Fruit fly (Drosophila melanogaster): Measurements from ENCODE around the gene CG10650.

CG10650 gene

DNA sequence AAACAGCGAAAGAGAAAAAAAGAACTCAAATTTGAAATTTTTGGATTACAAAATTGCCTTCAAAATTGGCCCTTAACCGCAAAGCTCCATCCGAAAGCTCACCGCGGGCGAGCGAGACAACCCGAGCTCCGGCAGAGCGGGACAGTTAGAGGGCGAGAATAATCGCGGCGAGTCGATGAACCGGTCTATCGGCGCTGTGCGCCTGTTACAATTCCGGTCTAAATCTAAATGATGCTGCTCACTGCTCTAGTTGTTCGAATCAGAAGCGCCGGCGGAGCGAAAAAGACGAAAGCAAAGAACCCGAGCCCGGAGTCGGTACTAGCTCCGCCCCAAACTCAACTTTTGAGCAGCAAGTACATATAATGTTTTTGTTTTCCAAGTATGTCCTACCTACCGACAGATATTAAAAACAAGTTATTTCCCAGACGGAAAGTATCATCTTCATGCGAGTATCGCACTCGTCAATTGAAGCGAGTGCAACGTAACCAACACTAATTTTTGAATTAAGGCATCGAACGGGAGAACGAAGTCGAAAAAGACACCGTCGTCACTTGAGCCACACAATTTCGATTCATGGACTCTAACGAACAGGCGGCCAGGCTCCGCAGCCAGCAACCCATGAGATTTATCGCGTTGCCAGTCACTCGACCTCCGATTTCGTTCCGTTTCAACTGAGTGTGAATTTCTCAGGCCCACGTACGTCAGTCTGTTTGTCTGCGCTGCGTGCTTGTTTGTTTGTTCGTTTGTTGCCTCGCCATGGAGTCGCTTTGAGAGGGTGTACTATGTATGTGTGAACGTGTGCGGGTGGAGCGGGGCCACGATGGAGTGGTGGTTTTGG lies 51.3 kb downstream of the CG10650 start (continued):
- TF ChIP-seq CG15269 (tag; optimal IDR thresholded peaks at IDR 0.05): no peak
- TF ChIP-seq dati (GFP tag; IDR thresholded peaks at IDR 0.05): no peak
- TF ChIP-seq CG11398 (GFP tag; optimal IDR thresholded peaks at IDR 0.05): no peak
- peak; percentile 37 for TF ChIP-seq D (optimal IDR thresholded peaks at IDR 0.05)
- TF ChIP-seq D (GFP tag; optimal IDR thresholded peaks at IDR 0.05): no peak
- TF ChIP-seq sisA (GFP tag; IDR thresholded peaks at IDR 0.05): no peak
- peak; percentile 61 for TF ChIP-seq Sry-δ (GFP tag; optimal IDR thresholded peaks at IDR 0.05)
- no peak for TF ChIP-seq CG2202 (tag; optimal IDR thresholded peaks at IDR 0.05)
- no peak for TF ChIP-seq CG10462 (GFP tag; optimal IDR thresholded peaks at IDR 0.05)
- TF ChIP-seq Mes4 (GFP tag; optimal IDR thresholded peaks at IDR 0.05): no peak
- peak; percentile 27 for TF ChIP-seq CG7987 (GFP tag; optimal IDR thresholded peaks at IDR 0.05)
- peak; percentile 81 for TF ChIP-seq CG12155 (GFP tag; optimal IDR thresholded peaks at IDR 0.05)
- no peak for TF ChIP-seq CG18262 (tag; optimal IDR thresholded peaks at IDR 0.05)
- TF ChIP-seq CG8924 (tag; optimal IDR thresholded peaks at IDR 0.05): peak; percentile 1
- TF ChIP-seq grn (GFP tag; optimal IDR thresholded peaks at IDR 0.05): no peak
- TF ChIP-seq tx (GFP tag; optimal IDR thresholded peaks at IDR 0.05): no peak
- TF ChIP-seq Rfx (GFP tag; IDR thresholded peaks at IDR 0.05): no peak
- peak; percentile 56 for TF ChIP-seq nau (GFP tag; optimal IDR thresholded peaks at IDR 0.05)
- TF ChIP-seq CG33557 (GFP tag; optimal IDR thresholded peaks at IDR 0.05): no peak
- TF ChIP-seq tap (tag; optimal IDR thresholded peaks at IDR 0.05): no peak
- no peak for TF ChIP-seq Ada2b (GFP tag; IDR thresholded peaks at IDR 0.05)
- TF ChIP-seq CG8478 (optimal IDR thresholded peaks at IDR 0.05): no peak
- TF ChIP-seq CG14965 (GFP tag; optimal IDR thresholded peaks at IDR 0.05; ENCODE audit: borderline replicate concordance): no peak
- no peak for TF ChIP-seq tgo (GFP tag; IDR thresholded peaks at IDR 0.05)
- no peak for TF ChIP-seq emc (GFP tag; optimal IDR thresholded peaks at IDR 0.05)
- TF ChIP-seq salm (tag; optimal IDR thresholded peaks at IDR 0.05): peak; percentile 11
- TF ChIP-seq Mad (GFP tag; optimal IDR thresholded peaks at IDR 0.05): no peak
- no peak for TF ChIP-seq eyg (GFP tag; optimal IDR thresholded peaks at IDR 0.05)
- no peak for TF ChIP-seq CG14860 (GFP tag; IDR thresholded peaks at IDR 0.05; ENCODE audit: partially characterized antibody)
- no peak for TF ChIP-seq CG6683 (GFP tag; optimal IDR thresholded peaks at IDR 0.05)
- peak; percentile 40 for TF ChIP-seq sqz (GFP tag; optimal IDR thresholded peaks at IDR 0.05)
- peak; percentile 40 for TF ChIP-seq exex (tag; optimal IDR thresholded peaks at IDR 0.05)
- no peak for TF ChIP-seq ap (GFP tag; IDR thresholded peaks at IDR 0.05)
- no peak for TF ChIP-seq ind (GFP tag; optimal IDR thresholded peaks at IDR 0.05)
- TF ChIP-seq croc (GFP tag; conservative IDR thresholded peaks at IDR 0.05): no peak
- no peak for TF ChIP-seq CG6765 (GFP tag; optimal IDR thresholded peaks at IDR 0.05)
- TF ChIP-seq ash1 (GFP tag; optimal IDR thresholded peaks at IDR 0.05): peak; percentile 43
- TF ChIP-seq mam (GFP tag; optimal IDR thresholded peaks at IDR 0.05): no peak
- peak in 1 of 2 experiments; percentile 75 for TF ChIP-seq insv (GFP tag; optimal IDR thresholded peaks at IDR 0.05)
- TF ChIP-seq al (GFP tag; IDR thresholded peaks at IDR 0.05): no peak
- no peak for TF ChIP-seq btn (GFP tag; optimal IDR thresholded peaks at IDR 0.05)
- peak; percentile 3 for TF ChIP-seq CrebB (tag; optimal IDR thresholded peaks at IDR 0.05)
- no peak for TF ChIP-seq ro (GFP tag; IDR thresholded peaks at IDR 0.05)
- TF ChIP-seq CG32772 (GFP tag; IDR thresholded peaks at IDR 0.05): no peak
- no peak for TF ChIP-seq sens-2 (GFP tag; IDR thresholded peaks at IDR 0.05)
- TF ChIP-seq pzg (GFP tag; optimal IDR thresholded peaks at IDR 0.05): peak; percentile 61
- no peak for TF ChIP-seq CG14667 (GFP tag; IDR thresholded peaks at IDR 0.05)
- no peak for TF ChIP-seq CG17359 (tag; optimal IDR thresholded peaks at IDR 0.05)
- TF ChIP-seq inv (GFP tag; IDR thresholded peaks at IDR 0.05; ENCODE audit: partially characterized antibody): no peak
- TF ChIP-seq ATbp (GFP tag; optimal IDR thresholded peaks at IDR 0.05): no peak
- TF ChIP-seq rib (GFP tag; IDR thresholded peaks at IDR 0.05): no peak

Data from whole organism, embryonic.